Worm (Caenorhabditis elegans): ENCODE measurements around the gene K10H10.13.

K10H10.13 gene

DNA sequence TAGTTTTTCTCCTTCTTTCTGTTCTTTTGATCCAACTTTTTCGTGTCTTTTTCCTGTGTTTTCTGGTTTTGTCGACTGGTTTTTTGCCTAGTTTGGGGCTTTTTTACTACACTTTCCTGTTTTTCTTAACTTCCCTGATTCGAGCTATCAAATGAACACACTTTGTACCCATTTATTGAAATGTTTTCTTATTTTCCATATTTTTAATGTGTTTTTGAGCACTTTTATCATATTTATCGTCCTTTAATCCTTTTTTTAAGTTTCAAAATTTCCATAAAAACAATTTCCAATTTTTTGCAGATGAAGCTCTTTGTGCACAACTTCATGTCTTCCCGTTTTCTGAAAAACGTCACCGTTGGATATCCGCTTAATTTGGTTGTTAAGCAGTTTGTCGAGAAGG lies 22.9 kb upstream of the K10H10.13 start, which contains the start of gene C04H5.1:
C04H5.1 (plus strand) TSS at position 301 of the 400 bp plus-strand sequence.
- TF ChIP-seq nhr-11 (tag; optimal IDR thresholded peaks at IDR 0.05) (no peak), crh-2 (tag; optimal IDR thresholded peaks at IDR 0.05) (no peak)

- TF ChIP-seq lin-13 (GFP tag; optimal IDR thresholded peaks at IDR 0.05) (peak; percentile 65), nhr-11 (tag; optimal IDR thresholded peaks at IDR 0.05) (no peak), nhr-25 (tag; optimal IDR thresholded peaks at IDR 0.05) (peak; percentile 63), mbf-1 (tag; optimal IDR thresholded peaks at IDR 0.05) (no peak), crh-2 (tag; optimal IDR thresholded peaks at IDR 0.05) (peak; percentile 70), sma-3 (GFP tag; optimal IDR thresholded peaks at IDR 0.05) (peak; percentile 84), C34F6.9 (tag; optimal IDR thresholded peaks at IDR 0.05) (peak; percentile 81), ZK546.5 (tag; optimal IDR thresholded peaks at IDR 0.05) (no peak), lsy-2 (tag; optimal IDR thresholded peaks at IDR 0.05) (peak; percentile 82 to 98), snpc-4 (tag; optimal IDR thresholded peaks at IDR 0.05) (peak; percentile 2), F13H6.1 (tag; optimal IDR thresholded peaks at IDR 0.05) (peak; percentile 59), unc-55 (GFP tag; optimal IDR thresholded peaks at IDR 0.05) (peak; percentile 88), fos-1 (tag; optimal IDR thresholded peaks at IDR 0.05) (peak; percentile 46), ztf-4 (tag; optimal IDR thresholded peaks at IDR 0.05) (no peak), gmeb-1 (tag; optimal IDR thresholded peaks at IDR 0.05) (peak; percentile 33), zag-1 (tag; optimal IDR thresholded peaks at IDR 0.05) (no peak), nhr-129 (tag; optimal IDR thresholded peaks at IDR 0.05) (peak; percentile 72)
Observed at ce11 chrII:14528233-14528802, 17.2 kb upstream of the K10H10.13 start, which contains the start of the genes F57C2.5 and spat-1. F57C2.5 (minus strand) TSS chrII:14528239. spat-1 (plus strand) TSS chrII:14528752.

- TF ChIP-seq blmp-1 (tag; optimal IDR thresholded peaks at IDR 0.05; ENCODE audit: insufficient read depth), result no peak
- no peak for TF ChIP-seq aly-2 (tag; optimal IDR thresholded peaks at IDR 0.05)
- no peak for TF ChIP-seq sem-4 (tag; optimal IDR thresholded peaks at IDR 0.05)
- TF ChIP-seq egl-27 (tag; optimal IDR thresholded peaks at IDR 0.05), result no peak
- no peak for TF ChIP-seq dmd-4 (tag; optimal IDR thresholded peaks at IDR 0.05)
- TF ChIP-seq nhr-21 (tag; optimal IDR thresholded peaks at IDR 0.05), result no peak
- no peak for TF ChIP-seq F13H6.1 (tag; optimal IDR thresholded peaks at IDR 0.05)
- no peak for TF ChIP-seq unc-62 (GFP tag; optimal IDR thresholded peaks at IDR 0.05)
- TF ChIP-seq sma-3 (GFP tag; optimal IDR thresholded peaks at IDR 0.05), result no peak
- TF ChIP-seq ama-1 (optimal IDR thresholded peaks at IDR 0.05), result no peak
Observed at ce11 chrII:14527104-14527503, 16.0 kb upstream of the K10H10.13 start.

- TF ChIP-seq fos-1 (tag; optimal IDR thresholded peaks at IDR 0.05) (no peak), Y55F3AM.14 (GFP tag; optimal IDR thresholded peaks at IDR 0.05) (no peak), lin-11 (tag; optimal IDR thresholded peaks at IDR 0.05) (no peak), nhr-25 (tag; optimal IDR thresholded peaks at IDR 0.05) (no peak)
Observed at ce11 chrII:14525013-14525412, 13.9 kb upstream of the K10H10.13 start, which contains the start of gene F57C2.4. F57C2.4 (plus strand) TSS chrII:14525313.

ce11 chrII:14523645-14524223 lies 12.6 kb upstream of the K10H10.13 start, which contains the start of gene pot-2:
pot-2 (plus strand) TSS chrII:14524173.
- TF ChIP-seq alr-1 (tag; optimal IDR thresholded peaks at IDR 0.05) (no peak), ztf-1 (GFP tag; conservative IDR thresholded peaks at IDR 0.05) (no peak), nhr-237 (tag; optimal IDR thresholded peaks at IDR 0.05) (no peak), mbf-1 (tag; optimal IDR thresholded peaks at IDR 0.05) (no peak), nhr-10 (tag; optimal IDR thresholded peaks at IDR 0.05) (no peak), unc-62 (GFP tag; optimal IDR thresholded peaks at IDR 0.05) (no peak), egl-27 (tag; optimal IDR thresholded peaks at IDR 0.05) (no peak), fos-1 (tag; optimal IDR thresholded peaks at IDR 0.05) (no peak), elt-1 (tag; optimal IDR thresholded peaks at IDR 0.05) (no peak), ZK546.5 (tag; optimal IDR thresholded peaks at IDR 0.05) (no peak), mdl-1 (tag; optimal IDR thresholded peaks at IDR 0.05) (no peak)

Data from whole organism, L2 larva.